Fruit fly (Drosophila melanogaster) whole organism, pupa: ENCODE data around the gene Osi24.

ENCODE experiments used
- CG10348 ChIP-seq: fragments of 200-800 bp; sonication (Bioruptor generic); IDR thresholded peaks from 2 replicates; pipeline ENCODE4 v1.3.6; 2022; ENCODE audit warnings: missing biosample characterization, missing genetic modification characterization
- CG12605 ChIP-seq: fragments of 200-800 bp; sonication (Bioruptor generic); IDR thresholded peaks from 2 replicates; pipeline ENCODE4 v1.3.6; 2022; ENCODE audit warnings: missing biosample characterization, missing genetic modification characterization
- CG13204 ChIP-seq: fragments of 200-800 bp; sonication (Bioruptor generic); optimal IDR thresholded peaks from 2 replicates; lab custom pipeline; 2018; ENCODE audit warnings: missing biosample characterization, mild to moderate bottlenecking, missing genetic modification characterization, moderate library complexity
- CG14655 ChIP-seq: fragments of 200-800 bp; sonication (Bioruptor generic); optimal IDR thresholded peaks from 3 replicates; lab custom pipeline; 2017; ENCODE audit warnings: mild to moderate bottlenecking, missing biosample characterization, missing genetic modification reagents, missing genetic modification characterization
- CG15710 ChIP-seq: fragments of 200-800 bp; sonication (Bioruptor generic); optimal IDR thresholded peaks from 2 replicates; lab custom pipeline; 2018; ENCODE audit warnings: missing biosample characterization, mild to moderate bottlenecking, missing genetic modification characterization, moderate library complexity
- CG17806 ChIP-seq: fragments of 200-800 bp; sonication (Bioruptor generic); optimal IDR thresholded peaks from 2 replicates; lab custom pipeline; 2018; ENCODE audit warnings: missing biosample characterization, mild to moderate bottlenecking, missing genetic modification characterization, moderate library complexity
- CG32121 ChIP-seq: fragments of 200-800 bp; sonication (Bioruptor generic); IDR thresholded peaks from 2 replicates; pipeline ENCODE4 v1.3.6; 2022; ENCODE audit warnings: missing biosample characterization, missing genetic modification characterization
- CG34367 ChIP-seq: fragments of 200-800 bp; sonication (Bioruptor generic); optimal IDR thresholded peaks from 2 replicates; lab custom pipeline; 2018; ENCODE audit warnings: missing biosample characterization, mild to moderate bottlenecking, missing genetic modification characterization
- CG4496 ChIP-seq: fragments of 200-800 bp; sonication (Bioruptor generic); IDR thresholded peaks from 3 replicates; pipeline ENCODE4 v1.3.6; 2022; ENCODE audit warnings: missing biosample characterization, missing genetic modification characterization
- CG8159 ChIP-seq: fragments of 200-800 bp; sonication (Bioruptor generic); optimal IDR thresholded peaks from 3 replicates; lab custom pipeline; 2018; ENCODE audit warnings: missing biosample characterization, mild to moderate bottlenecking, missing genetic modification characterization, moderate library complexity
- CG8301 ChIP-seq: fragments of 200-800 bp; sonication (Bioruptor generic); optimal IDR thresholded peaks from 2 replicates; lab custom pipeline; 2018; ENCODE audit warnings: missing biosample characterization, mild to moderate bottlenecking, missing genetic modification characterization
- CG9948 ChIP-seq: fragments of 200-800 bp; sonication (Bioruptor generic); optimal IDR thresholded peaks from 2 replicates; lab custom pipeline; 2018; ENCODE audit warnings: missing biosample characterization, mild to moderate bottlenecking, missing genetic modification characterization, moderate library complexity
- D1 ChIP-seq: fragments of 200-800 bp; sonication (Bioruptor generic); optimal IDR thresholded peaks from 2 replicates; lab custom pipeline; 2018; ENCODE audit warnings: missing biosample characterization, mild to moderate bottlenecking, missing genetic modification characterization, moderate library complexity
- EcR ChIP-seq: fragments of 200-800 bp; sonication (Bioruptor generic); optimal IDR thresholded peaks from 3 replicates; lab custom pipeline; 2019; ENCODE audit warnings: missing biosample characterization, missing genetic modification characterization, mild to moderate bottlenecking, moderate library complexity, missing genetic modification reagents
- Ets98B ChIP-seq: fragments of 200-800 bp; sonication (Bioruptor generic); IDR thresholded peaks from 2 replicates; pipeline ENCODE4 v1.3.6; 2022; ENCODE audit warnings: missing biosample characterization, missing genetic modification characterization
- Pif1A ChIP-seq: fragments of 200-800 bp; sonication (Bioruptor generic); optimal IDR thresholded peaks from 3 replicates; lab custom pipeline; 2016; ENCODE audit warnings: missing biosample characterization, missing genetic modification characterization
- Pif1B ChIP-seq: fragments of 200-800 bp; sonication (Bioruptor generic); optimal IDR thresholded peaks from 3 replicates; lab custom pipeline; 2016; ENCODE audit warnings: missing biosample characterization, missing genetic modification characterization
- Snoo ChIP-seq: fragments of 200-800 bp; sonication (Bioruptor generic); optimal IDR thresholded peaks from 3 replicates; lab custom pipeline; 2017; ENCODE audit warnings: missing biosample characterization, mild to moderate bottlenecking, missing genetic modification characterization, inconsistent platforms
- fd96Ca ChIP-seq: fragments of 200-800 bp; sonication (Bioruptor generic); IDR thresholded peaks from 3 replicates; pipeline ENCODE4 v1.3.6; 2022; ENCODE audit warnings: missing biosample characterization, missing genetic modification characterization
- gl ChIP-seq: fragments of 200-800 bp; sonication (Bioruptor generic); optimal IDR thresholded peaks from 2 replicates; lab custom pipeline; 2018; ENCODE audit warnings: missing biosample characterization, mild to moderate bottlenecking, missing genetic modification characterization
- rn ChIP-seq: fragments of 200-800 bp; sonication (Bioruptor generic); IDR thresholded peaks from 2 replicates; pipeline ENCODE4 v1.3.6; 2022; ENCODE audit warnings: missing biosample characterization, missing genetic modification characterization

Osi24 gene

DNA sequence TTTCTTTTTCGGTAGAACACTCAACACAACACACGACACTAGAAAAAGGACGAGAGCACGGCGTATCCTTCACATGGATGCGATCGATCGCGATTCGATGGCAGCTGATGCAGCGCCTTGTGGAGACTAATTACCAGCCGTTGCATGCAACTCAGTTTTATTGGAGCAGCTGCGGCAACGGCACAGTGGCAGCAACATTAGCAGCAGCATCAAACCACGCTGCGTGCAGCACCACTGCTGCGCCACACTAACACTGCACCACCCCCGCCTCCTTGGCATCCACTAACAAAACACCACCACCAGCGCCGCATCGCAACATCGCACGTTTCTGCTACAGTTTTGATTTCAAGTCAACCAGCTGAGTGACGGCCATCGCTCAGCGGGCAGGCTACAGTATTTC, 23.1 kb downstream of the Osi24 start, which contains the start of gene Osi4:
Osi4 (minus strand) TSS at position 101 of the 400 bp plus-strand sequence.
- TF ChIP-seq CG8301 = no peak
- no peak for TF ChIP-seq CG14655 (GFP tag; lab: Kevin White, UChicago)
- no peak for TF ChIP-seq EcR (GFP tag; lab: Kevin White, UChicago)
- no peak for TF ChIP-seq CG10348 (GFP tag; lab: Robert Waterston, UW)
- no peak for TF ChIP-seq CG4496 (GFP tag; lab: Robert Waterston, UW)
- TF ChIP-seq CG17806 (tag; lab: Kevin White, UChicago) = no peak
- no peak for TF ChIP-seq Pif1A
- no peak for TF ChIP-seq Pif1B (GFP tag; lab: Kevin White, UChicago)
- no peak for TF ChIP-seq CG34367 (tag; lab: Kevin White, UChicago)
- TF ChIP-seq rn = no peak
- no peak for TF ChIP-seq CG15710 (tag; lab: Kevin White, UChicago)
- no peak for TF ChIP-seq gl (tag; lab: Kevin White, UChicago)
- TF ChIP-seq Ets98B = no peak
- no peak for TF ChIP-seq CG9948 (tag; lab: Kevin White, UChicago)
- TF ChIP-seq, all 21 proteins: peak for 0

DNA sequence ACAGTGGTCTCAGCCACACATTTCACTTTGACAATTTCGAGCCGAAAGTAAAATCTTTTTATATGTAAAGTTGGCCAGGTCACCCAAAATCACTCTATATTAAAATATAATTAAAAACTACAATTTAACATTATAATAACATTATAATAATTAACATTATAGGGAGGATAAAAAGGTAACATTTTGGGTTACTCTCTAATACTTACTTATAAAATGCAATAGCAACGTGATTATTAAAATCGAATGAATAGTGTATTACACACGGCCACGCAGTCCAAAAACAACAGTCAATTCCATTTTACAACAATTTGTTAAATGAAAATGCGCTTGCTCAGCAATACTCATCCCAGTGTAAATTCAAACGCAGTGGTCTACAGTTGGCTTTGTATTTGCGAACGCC, 23.5 kb downstream of the Osi24 start:
- no peak for TF ChIP-seq CG34367 (tag; lab: Kevin White, UChicago)
- TF ChIP-seq CG4496 (GFP tag; lab: Robert Waterston, UW) = no peak
- no peak for TF ChIP-seq CG8159
- TF ChIP-seq fd96Ca (GFP tag; lab: Robert Waterston, UW) = no peak
- no peak for TF ChIP-seq EcR (GFP tag; lab: Kevin White, UChicago)
- no peak for TF ChIP-seq Pif1A
- peak; percentile 19 for TF ChIP-seq Snoo (tag; lab: Kevin White, UChicago)
- TF ChIP-seq CG14655 (GFP tag; lab: Kevin White, UChicago) = peak; percentile 44
- peak; percentile 5 for TF ChIP-seq CG8301
- TF ChIP-seq Pif1B (GFP tag; lab: Kevin White, UChicago) = no peak
- TF ChIP-seq CG15710 (tag; lab: Kevin White, UChicago) = no peak

- TF ChIP-seq CG17806 (tag; lab: Kevin White, UChicago) (no peak), Pif1B (GFP tag; lab: Kevin White, UChicago) (no peak), CG34367 (tag; lab: Kevin White, UChicago) (no peak), CG9948 (tag; lab: Kevin White, UChicago) (no peak), fd96Ca (GFP tag; lab: Robert Waterston, UW) (no peak), EcR (GFP tag; lab: Kevin White, UChicago) (no peak), CG32121 (GFP tag; lab: Robert Waterston, UW) (no peak), CG10348 (GFP tag; lab: Robert Waterston, UW) (no peak), Snoo (tag; lab: Kevin White, UChicago) (no peak), CG8301 (no peak), D1 (no peak), rn (no peak), CG14655 (GFP tag; lab: Kevin White, UChicago) (no peak)
These were observed 27.5 kb downstream of the Osi24 start for dm6 chr3R:6226156-6226555.

dm6 chr3R:6226997-6227562, 28.5 kb downstream of the Osi24 start, which contains the start of gene Osi5:
TSS of gene Osi5 (plus strand) at chr3R:6227512.
- TF ChIP-seq CG8159 = no peak
- TF ChIP-seq CG14655 (GFP tag; lab: Kevin White, UChicago) = no peak
- TF ChIP-seq CG32121 (GFP tag; lab: Robert Waterston, UW) = no peak
- no peak for TF ChIP-seq CG12605 (GFP tag; lab: Robert Waterston, UW)
- TF ChIP-seq Ets98B = no peak
- no peak for TF ChIP-seq rn
- no peak for TF ChIP-seq CG9948 (tag; lab: Kevin White, UChicago)
- no peak for TF ChIP-seq Snoo (tag; lab: Kevin White, UChicago)

- TF ChIP-seq CG8301 (peak; percentile 38), CG10348 (GFP tag; lab: Robert Waterston, UW) (no peak), CG13204 (GFP tag; lab: Kevin White, UChicago) (peak; percentile 46), CG15710 (tag; lab: Kevin White, UChicago) (no peak), CG14655 (GFP tag; lab: Kevin White, UChicago) (peak; percentile 31)
These were observed 30.6 kb downstream of the Osi24 start for dm6 chr3R:6229055-6229841.

- TF ChIP-seq CG32121 (GFP tag; lab: Robert Waterston, UW) (no peak), CG34367 (tag; lab: Kevin White, UChicago) (no peak), rn (no peak), fd96Ca (GFP tag; lab: Robert Waterston, UW) (no peak), CG12605 (GFP tag; lab: Robert Waterston, UW) (no peak), CG4496 (GFP tag; lab: Robert Waterston, UW) (no peak), Pif1A (no peak), D1 (no peak), EcR (GFP tag; lab: Kevin White, UChicago) (no peak), gl (tag; lab: Kevin White, UChicago) (no peak), CG10348 (GFP tag; lab: Robert Waterston, UW) (no peak), CG9948 (tag; lab: Kevin White, UChicago) (no peak)
These were observed 31.7 kb downstream of the Osi24 start for dm6 chr3R:6230298-6230697.
